Fruit fly (Drosophila melanogaster) whole organism, embryonic: ENCODE results near the gene Dpm2.

Experiments
- Awh ChIP-seq: fragments of 200-800 bp; sonication (Bioruptor generic); IDR thresholded peaks from 2 replicates; pipeline ENCODE4, ENCODE4 v1.3.6; 2022; ENCODE audit warnings: missing biosample characterization, missing genetic modification characterization
- CG10209 ChIP-seq: fragments of 200-800 bp; sonication (Bioruptor generic); optimal IDR thresholded peaks from 3 replicates; lab custom pipeline; 2017; ENCODE audit warnings: missing biosample characterization, mild to moderate bottlenecking, missing genetic modification characterization, missing genetic modification reagents
- CG11085 ChIP-seq: fragments of 200-800 bp; sonication (Bioruptor generic); IDR thresholded peaks from 2 replicates; pipeline ENCODE4 v1.3.6; 2022; ENCODE audit warnings: missing biosample characterization, missing genetic modification characterization
- CG11093 ChIP-seq: fragments of 200-800 bp; sonication (Bioruptor generic); IDR thresholded peaks from 3 replicates; pipeline ENCODE4 v1.3.6; 2022; ENCODE audit warnings: missing biosample characterization, missing genetic modification characterization
- CG11695 ChIP-seq: fragments of 200-800 bp; sonication (Bioruptor generic); IDR thresholded peaks from 3 replicates; pipeline ENCODE4 v1.3.6; 2022; ENCODE audit warnings: missing biosample characterization, missing genetic modification characterization
- CG12104 ChIP-seq: fragments of 200-800 bp; sonication (Bioruptor generic); optimal IDR thresholded peaks from 3 replicates; lab custom pipeline; 2016; ENCODE audit warnings: missing biosample characterization, missing genetic modification characterization
- CG14441 ChIP-seq: fragments of 200-800 bp; sonication (Bioruptor generic); IDR thresholded peaks from 2 replicates; pipeline ENCODE4 v1.3.6; 2022; ENCODE audit warnings: missing biosample characterization, missing genetic modification characterization
- CG15479 ChIP-seq: fragments of 200-800 bp; sonication (Bioruptor generic); optimal IDR thresholded peaks from 3 replicates; lab custom pipeline; 2019; ENCODE audit warnings: missing biosample characterization, mild to moderate bottlenecking, missing genetic modification characterization, moderate library complexity
- CG16779 ChIP-seq: fragments of 200-800 bp; sonication (Bioruptor generic); IDR thresholded peaks from 2 replicates; pipeline ENCODE4 v1.3.6; 2022; ENCODE audit warnings: missing biosample characterization, missing genetic modification characterization
- CG31224 ChIP-seq: fragments of 200-800 bp; sonication (Bioruptor generic); IDR thresholded peaks from 2 replicates; pipeline ENCODE4 v1.3.6; 2022; ENCODE audit warnings: missing biosample characterization, missing genetic modification characterization
- CG42726 ChIP-seq: fragments of 200-800 bp; sonication (Bioruptor generic); IDR thresholded peaks from 2 replicates; pipeline ENCODE4 v1.3.6; 2022; ENCODE audit warnings: missing biosample characterization, missing genetic modification characterization; ENCODE audit not compliant: partially characterized antibody
- CG4707 ChIP-seq: fragments of 200-800 bp; sonication (Bioruptor generic); optimal IDR thresholded peaks from 2 replicates; lab custom pipeline; 2018; ENCODE audit warnings: missing biosample characterization, mild to moderate bottlenecking, missing genetic modification characterization, moderate library complexity
- CG6175 ChIP-seq: fragments of 200-800 bp; sonication (Bioruptor generic); IDR thresholded peaks from 3 replicates; pipeline ENCODE4 v1.3.6; 2022; ENCODE audit warnings: missing biosample characterization, missing genetic modification characterization
- CG7745 ChIP-seq: fragments of 200-800 bp; sonication (Bioruptor generic); optimal IDR thresholded peaks from 2 replicates; lab custom pipeline; 2018; ENCODE audit warnings: missing biosample characterization, mild to moderate bottlenecking, missing genetic modification characterization, moderate library complexity
- CG7928 ChIP-seq: fragments of 200-800 bp; sonication (Bioruptor generic); optimal IDR thresholded peaks from 2 replicates; lab custom pipeline; 2017; ENCODE audit warnings: missing biosample characterization, mild to moderate bottlenecking, missing genetic modification characterization
- CTCF ChIP-seq: fragments of 200-800 bp; sonication (Bioruptor generic); optimal IDR thresholded peaks from 2 replicates; lab custom pipeline; 2017; ENCODE audit warnings: missing biosample characterization, mild to moderate bottlenecking, missing genetic modification characterization, moderate library complexity
- Dad ChIP-seq: fragments of 200-800 bp; sonication (Bioruptor generic); optimal IDR thresholded peaks from 3 replicates; lab custom pipeline; 2016; ENCODE audit warnings: missing biosample characterization, missing genetic modification characterization
- Deaf1 ChIP-seq: fragments of 200-800 bp; optimal IDR thresholded peaks from 3 replicates; lab custom pipeline; 2019; ENCODE audit warnings: missing biosample characterization, mild to moderate bottlenecking, missing genetic modification characterization, moderate library complexity
- Dip3 ChIP-seq: fragments of 200-800 bp; sonication (Bioruptor generic); optimal IDR thresholded peaks from 3 replicates; lab custom pipeline; 2016; ENCODE audit warnings: missing biosample characterization, missing genetic modification characterization
- E2f2 ChIP-seq: fragments of 200-800 bp; sonication (Bioruptor generic); IDR thresholded peaks from 2 replicates; pipeline ENCODE4 v1.3.6; 2022; ENCODE audit warnings: missing biosample characterization, missing genetic modification characterization
- Gsc ChIP-seq: fragments of 200-800 bp; sonication (Bioruptor generic); IDR thresholded peaks from 2 replicates; pipeline ENCODE4 v1.3.6; 2022; ENCODE audit warnings: missing biosample characterization, missing genetic modification characterization
- HLH54F ChIP-seq: fragments of 200-800 bp; sonication (Bioruptor generic); optimal IDR thresholded peaks from 3 replicates; lab custom pipeline; 2016; ENCODE audit warnings: missing biosample characterization, missing genetic modification characterization
- HLHmδ ChIP-seq: fragments of 200-800 bp; sonication (Bioruptor generic); optimal IDR thresholded peaks from 2 replicates; lab custom pipeline; 2018; ENCODE audit warnings: missing biosample characterization, mild to moderate bottlenecking, missing genetic modification characterization, moderate library complexity
- Hey ChIP-seq: fragments of 200-800 bp; sonication (Bioruptor generic); optimal IDR thresholded peaks from 3 replicates; lab custom pipeline; 2018; ENCODE audit warnings: missing biosample characterization, mild to moderate bottlenecking, missing genetic modification characterization
- HmgD ChIP-seq: fragments of 200-800 bp; sonication (Bioruptor generic); optimal IDR thresholded peaks from 3 replicates; lab custom pipeline; 2016; ENCODE audit warnings: missing biosample characterization, missing genetic modification characterization
- Nf-YA ChIP-seq: fragments of 200-800 bp; sonication (Bioruptor generic); IDR thresholded peaks from 2 replicates; pipeline ENCODE4 v1.3.6; 2022; ENCODE audit warnings: missing biosample characterization, missing genetic modification characterization
- Ravus ChIP-seq: fragments of 200-800 bp; sonication (Bioruptor generic); IDR thresholded peaks from 2 replicates; pipeline ENCODE4 v1.3.6; 2022; ENCODE audit warnings: missing biosample characterization, missing genetic modification characterization
- Sry-δ ChIP-seq: fragments of 200-800 bp; sonication (Bioruptor generic); optimal IDR thresholded peaks from 2 replicates; lab custom pipeline; 2016; ENCODE audit warnings: missing biosample characterization, missing genetic modification characterization
- Taf1 ChIP-seq: fragments of 200-800 bp; sonication (Bioruptor generic); IDR thresholded peaks from 2 replicates; pipeline ENCODE4 v1.3.6; 2022; ENCODE audit warnings: missing biosample characterization, missing genetic modification characterization
- Usf ChIP-seq: fragments of 200-800 bp; sonication (Bioruptor generic); optimal IDR thresholded peaks from 2 replicates; lab custom pipeline; 2017; ENCODE audit warnings: missing genotype, missing biosample characterization, missing genetic modification characterization
- ato ChIP-seq: fragments of 200-800 bp; sonication (Bioruptor generic); IDR thresholded peaks from 2 replicates; pipeline ENCODE4 v1.3.6; 2022; ENCODE audit warnings: missing biosample characterization, missing genetic modification characterization; ENCODE audit not compliant: partially characterized antibody
- ci ChIP-seq: fragments of 200-800 bp; sonication (Bioruptor generic); IDR thresholded peaks from 3 replicates; pipeline ENCODE4 v1.3.6; 2022; ENCODE audit warnings: missing biosample characterization, missing genetic modification characterization
- corto ChIP-seq: fragments of 200-800 bp; sonication (Bioruptor generic); optimal IDR thresholded peaks from 2 replicates; lab custom pipeline; 2016; ENCODE audit warnings: missing biosample characterization, mild to moderate bottlenecking, missing genetic modification characterization, moderate library complexity
- ewg ChIP-seq: fragments of 200-800 bp; sonication (Bioruptor generic); optimal IDR thresholded peaks from 3 replicates; lab custom pipeline; 2017; ENCODE audit warnings: mild to moderate bottlenecking, missing biosample characterization, missing genetic modification reagents, missing genetic modification characterization
- fu2 ChIP-seq: fragments of 200-800 bp; sonication (Bioruptor generic); optimal IDR thresholded peaks from 2 replicates; lab custom pipeline; 2016; ENCODE audit warnings: missing biosample characterization, missing genetic modification characterization
- h ChIP-seq: fragments of >200 bp; optimal IDR thresholded peaks from 2 replicates; lab custom pipeline; 2017
- hbn ChIP-seq: fragments of 200-800 bp; sonication (Bioruptor generic); IDR thresholded peaks from 2 replicates; pipeline ENCODE4 v1.3.6; 2022; ENCODE audit warnings: missing biosample characterization, missing genetic modification characterization; ENCODE audit not compliant: partially characterized antibody
- inv ChIP-seq: fragments of 200-800 bp; sonication (Bioruptor generic); IDR thresholded peaks from 2 replicates; pipeline ENCODE4 v1.3.6; 2022; ENCODE audit warnings: missing biosample characterization, missing genetic modification characterization; ENCODE audit not compliant: partially characterized antibody
- ken ChIP-seq: fragments of 200-800 bp; sonication (Bioruptor generic); IDR thresholded peaks from 3 replicates; pipeline ENCODE4 v1.3.6; 2022; ENCODE audit warnings: missing biosample characterization, missing genetic modification characterization
- kni ChIP-seq: fragments of 200-800 bp; sonication (Bioruptor generic); optimal IDR thresholded peaks from 3 replicates; lab custom pipeline; 2017; ENCODE audit warnings: mild to moderate bottlenecking, missing biosample characterization, missing genetic modification reagents, missing genetic modification characterization
- knrl ChIP-seq: fragments of 200-800 bp; sonication (Bioruptor generic); IDR thresholded peaks from 3 replicates; pipeline ENCODE4 v1.3.6; 2022; ENCODE audit warnings: missing biosample characterization, missing genetic modification characterization; ENCODE audit not compliant: partially characterized antibody
- lab ChIP-seq: fragments of 200-800 bp; sonication (Bioruptor generic); optimal IDR thresholded peaks from 3 replicates; lab custom pipeline; 2017; ENCODE audit warnings: missing biosample characterization, missing genetic modification characterization, mild to moderate bottlenecking, moderate library complexity, missing genetic modification reagents
- lbe ChIP-seq: fragments of 200-800 bp; sonication (Bioruptor generic); optimal IDR thresholded peaks from 2 replicates; lab custom pipeline; 2016; ENCODE audit warnings: missing biosample characterization, mild to moderate bottlenecking, missing genetic modification characterization
- oc ChIP-seq: fragments of 200-800 bp; sonication (Bioruptor generic); optimal IDR thresholded peaks from 2 replicates; lab custom pipeline; 2018; ENCODE audit warnings: missing biosample characterization, mild to moderate bottlenecking, missing genetic modification characterization, moderate library complexity
- pho ChIP-seq: fragments of 200-800 bp; sonication (Bioruptor generic); optimal IDR thresholded peaks from 2 replicates; lab custom pipeline; 2016; ENCODE audit warnings: missing biosample characterization, missing genetic modification characterization
- pum ChIP-seq: fragments of 200-800 bp; sonication (Bioruptor generic); optimal IDR thresholded peaks from 2 replicates; lab custom pipeline; 2016; ENCODE audit warnings: missing biosample characterization, missing genetic modification characterization
- row ChIP-seq: fragments of 200-800 bp; sonication (Bioruptor generic); IDR thresholded peaks from 3 replicates; pipeline ENCODE4 v1.3.6; 2022; ENCODE audit warnings: missing biosample characterization, missing genetic modification characterization
- run ChIP-seq: fragments of 200-800 bp; sonication (Bioruptor generic); optimal IDR thresholded peaks from 3 replicates; lab custom pipeline; 2018; ENCODE audit warnings: missing biosample characterization, mild to moderate bottlenecking, missing genetic modification characterization
- tio ChIP-seq: fragments of 200-800 bp; sonication (Bioruptor generic); optimal IDR thresholded peaks from 2 replicates; lab custom pipeline; 2017; ENCODE audit warnings: missing biosample characterization, missing genetic modification characterization, inconsistent platforms
- yki ChIP-seq: fragments of >200 bp; optimal IDR thresholded peaks from 3 replicates; lab custom pipeline; 2018
- z ChIP-seq: fragments of 200-800 bp; sonication (Bioruptor generic); IDR thresholded peaks from 3 replicates; pipeline ENCODE4 v1.3.6; 2022; ENCODE audit warnings: missing biosample characterization, missing genetic modification characterization
- zfh2 ChIP-seq: fragments of 200-800 bp; sonication (Bioruptor generic); optimal IDR thresholded peaks from 2 replicates; lab custom pipeline; 2016; ENCODE audit warnings: missing biosample characterization, missing genetic modification characterization

The Dpm2 gene

dm6 chr3L:3301171-3301738, 18.1 kb upstream of the Dpm2 start (continued):
- no peak for TF ChIP-seq HLHmδ (GFP tag; lab: Kevin White, UChicago)
- TF ChIP-seq lab (GFP tag; lab: Kevin White, UChicago) = peak; percentile 96
- TF ChIP-seq kni (GFP tag; lab: Kevin White, UChicago) = peak; percentile 85
- peak; percentile 74 for TF ChIP-seq CG4707 (GFP tag; lab: Kevin White, UChicago)
- peak; percentile 88 for TF ChIP-seq oc
- peak; percentile 62; the same call in 2 of the 3 replicates for TF ChIP-seq z (GFP tag; lab: Robert Waterston, UW)
- TF ChIP-seq E2f2 = peak; percentile 74
- TF ChIP-seq Dip3 (GFP tag; lab: Kevin White, UChicago) = peak; percentile 83
- peak; percentile 77 for TF ChIP-seq Deaf1 (tag; lab: Kevin White, UChicago)
- 0 out of 2 replicates have a peak, but pooled peaks have one; percentile 19 for TF ChIP-seq hbn (GFP tag; lab: Robert Waterston, UW)
- peak; percentile 84 for TF ChIP-seq HLH54F (GFP tag; lab: Kevin White, UChicago)
- TF ChIP-seq CG12104 = peak; percentile 91
- peak; percentile 60 for TF ChIP-seq CTCF (GFP tag; lab: Kevin White, UChicago)
- peak; percentile 42 for TF ChIP-seq lbe (GFP tag; lab: Kevin White, UChicago)
- peak; percentile 58; the same call in 1 of the 2 replicates for TF ChIP-seq Gsc (GFP tag; lab: Robert Waterston, UW)
- TF ChIP-seq CG7928 (GFP tag; lab: Kevin White, UChicago) = peak; percentile 29
- peak; percentile 87 for TF ChIP-seq pho
- TF ChIP-seq CG11085 (GFP tag; lab: Robert Waterston, UW) = peak; percentile 68
- TF ChIP-seq h (lab: Kevin White, UChicago) = no peak
- peak; percentile 80 for TF ChIP-seq fu2 (GFP tag; lab: Kevin White, UChicago)
- TF ChIP-seq CG11695 = peak; percentile 94
- TF ChIP-seq CG42726 = no peak
- peak; percentile 74 for TF ChIP-seq zfh2 (GFP tag; lab: Kevin White, UChicago)
- TF ChIP-seq tio = peak; percentile 88
- TF ChIP-seq inv (GFP tag; lab: Robert Waterston, UW) = no peak
- peak; percentile 77 for TF ChIP-seq CG31224 (GFP tag; lab: Robert Waterston, UW)
- no peak for TF ChIP-seq ato (GFP tag; lab: Robert Waterston, UW)
- TF ChIP-seq Sry-δ (GFP tag; lab: Kevin White, UChicago) = peak; percentile 56
- peak; percentile 70; the same call in 1 of the 2 replicates for TF ChIP-seq Ravus (GFP tag; lab: Robert Waterston, UW)
- TF ChIP-seq row (GFP tag; lab: Robert Waterston, UW) = peak; percentile 96
- peak; percentile 84 for TF ChIP-seq pum (GFP tag; lab: Kevin White, UChicago)
- peak; percentile 62 for TF ChIP-seq Usf (GFP tag; lab: Kevin White, UChicago)
- TF ChIP-seq Awh = peak; percentile 89
- TF ChIP-seq HmgD (GFP tag; lab: Kevin White, UChicago) = peak; percentile 59
- TF ChIP-seq Nf-YA (GFP tag; lab: Robert Waterston, UW) = peak; percentile 83
- TF ChIP-seq Taf1 (GFP tag; lab: Robert Waterston, UW) = peak; percentile 71
- peak; percentile 67 for TF ChIP-seq CG15479 (GFP tag; lab: Kevin White, UChicago)
- TF ChIP-seq ken (GFP tag; lab: Robert Waterston, UW) = peak; percentile 79; the same call in 2 of the 3 replicates
- peak; percentile 91 for TF ChIP-seq CG6175
- no peak for TF ChIP-seq knrl (GFP tag; lab: Robert Waterston, UW)
- peak; percentile 93 for TF ChIP-seq CG14441 (GFP tag; lab: Robert Waterston, UW)

dm6 chr3L:3303087-3303526, 16.2 kb upstream of the Dpm2 start, which contains the start of gene CG14968:
CG14968 (minus strand) TSS chr3L:3303112.
- TF ChIP-seq CG10209 (GFP tag; lab: Kevin White, UChicago) = peak; percentile 93
- TF ChIP-seq Taf1 (GFP tag; lab: Robert Waterston, UW) = peak; percentile 91
- TF ChIP-seq Dad (GFP tag; lab: Kevin White, UChicago) = peak; percentile 86
- TF ChIP-seq run (tag; lab: Kevin White, UChicago) = peak; percentile 72
- peak; percentile 91 for TF ChIP-seq corto (GFP tag; lab: Kevin White, UChicago)
- peak; percentile 99 for TF ChIP-seq ci (GFP tag; lab: Robert Waterston, UW)
- peak; percentile 66; the same call in 2 of the 3 replicates for TF ChIP-seq CG11093
- no peak for TF ChIP-seq CG7745 (tag; lab: Kevin White, UChicago)
- TF ChIP-seq CG16779 = peak; percentile 91
- no peak for TF ChIP-seq hbn (GFP tag; lab: Robert Waterston, UW)
- peak; percentile 92 for TF ChIP-seq Nf-YA (GFP tag; lab: Robert Waterston, UW)
- peak; percentile 62 for TF ChIP-seq Hey
- no peak for TF ChIP-seq yki
- peak; percentile 80 for TF ChIP-seq ewg (GFP tag; lab: Kevin White, UChicago)
